Fruit fly (Drosophila melanogaster): ENCODE data around the gene CG15892.

CG15892 gene

dm6 chrX:6340593-6341068, 46.5 kb upstream of the CG15892 start (continued):
- TF ChIP-seq Oli (tag; optimal IDR thresholded peaks at IDR 0.05) (peak; percentile 86), gem (tag; optimal IDR thresholded peaks at IDR 0.05) (peak; percentile 88), crp (GFP tag; optimal IDR thresholded peaks at IDR 0.05) (peak in 1 of 2 experiments; percentile 21), CG15601 (tag; optimal IDR thresholded peaks at IDR 0.05) (peak; percentile 75), Pdp1 (GFP tag; optimal IDR thresholded peaks at IDR 0.05) (peak; percentile 7 to 56), CG5180 (GFP tag; optimal IDR thresholded peaks at IDR 0.05) (peak; percentile 72), p53 (GFP tag; optimal IDR thresholded peaks at IDR 0.05) (no peak), kah (GFP tag; optimal IDR thresholded peaks at IDR 0.05) (peak; percentile 51), Hmr (GFP tag; optimal IDR thresholded peaks at IDR 0.05) (peak; percentile 87), CG6175 (GFP tag; IDR thresholded peaks at IDR 0.05) (no peak), CG10431 (GFP tag; optimal IDR thresholded peaks at IDR 0.05) (peak; percentile 61), HLH3B (GFP tag; IDR thresholded peaks at IDR 0.05) (peak; percentile 40), nerfin-1 (tag; optimal IDR thresholded peaks at IDR 0.05) (peak; percentile 73), CG11695 (GFP tag; IDR thresholded peaks at IDR 0.05) (peak; percentile 80; the same call in 2 of the 3 replicates), sens (GFP tag) (peak; percentile 87), Hr78 (GFP tag; optimal IDR thresholded peaks at IDR 0.05) (peak in 1 of 2 experiments; percentile 42), CG3995 (GFP tag; optimal IDR thresholded peaks at IDR 0.05) (peak; percentile 29), CG34224 (GFP tag; IDR thresholded peaks at IDR 0.05; ENCODE audit: partially characterized antibody) (no peak), Hey (tag; optimal IDR thresholded peaks at IDR 0.05) (no peak), nom (GFP tag; optimal IDR thresholded peaks at IDR 0.05) (peak; percentile 97), CG8924 (tag; optimal IDR thresholded peaks at IDR 0.05) (peak; percentile 84), CG1233 (GFP tag; optimal IDR thresholded peaks at IDR 0.05) (peak; percentile 76), CG8478 (optimal IDR thresholded peaks at IDR 0.05) (no peak), CG12659 (GFP tag; optimal IDR thresholded peaks at IDR 0.05) (peak; percentile 87), Usf (GFP tag; optimal IDR thresholded peaks at IDR 0.05) (peak; percentile 67), CG12219 (GFP tag; optimal IDR thresholded peaks at IDR 0.05) (peak; percentile 53), fru (optimal IDR thresholded peaks at IDR 0.05) (no peak), grau (tag; optimal IDR thresholded peaks at IDR 0.05) (peak; percentile 85), CG4707 (GFP tag; optimal IDR thresholded peaks at IDR 0.05) (peak; percentile 29), CG14667 (GFP tag; IDR thresholded peaks at IDR 0.05) (0 out of 2 replicates have a peak, but pooled peaks have one; percentile 27), odd (GFP tag; optimal IDR thresholded peaks at IDR 0.05) (peak; percentile 87), fd96Cb (tag; optimal IDR thresholded peaks at IDR 0.05) (peak; percentile 67), Hr51 (GFP tag; optimal IDR thresholded peaks at IDR 0.05) (peak in 1 of 2 experiments; percentile 86), Eip74EF (GFP tag; optimal IDR thresholded peaks at IDR 0.05) (peak in 1 of 2 experiments; percentile 83), E2f1 (GFP tag; IDR thresholded peaks at IDR 0.05) (peak; percentile 26; the same call in 1 of the 2 replicates), Sry-δ (GFP tag; optimal IDR thresholded peaks at IDR 0.05) (no peak), sna (GFP tag; IDR thresholded peaks at IDR 0.05; ENCODE audit: partially characterized antibody) (no peak), Awh (GFP tag; IDR thresholded peaks at IDR 0.05) (no peak), HLH54F (GFP tag; optimal IDR thresholded peaks at IDR 0.05) (peak; percentile 31), CG14710 (tag; optimal IDR thresholded peaks at IDR 0.05) (peak; percentile 66), ewg (GFP tag; optimal IDR thresholded peaks at IDR 0.05) (peak; percentile 58), chif (GFP tag; optimal IDR thresholded peaks at IDR 0.05) (peak in 1 of 2 experiments; percentile 3), H2.0 (GFP tag; IDR thresholded peaks at IDR 0.05) (0 out of 2 replicates have a peak, but pooled peaks have one; percentile 23), CG10366 (GFP tag; IDR thresholded peaks at IDR 0.05) (peak; percentile 57), CG32532 (GFP tag; IDR thresholded peaks at IDR 0.05) (peak; percentile 75; the same call in 1 of the 2 replicates), Meics (GFP tag; optimal IDR thresholded peaks at IDR 0.05) (peak; percentile 89), Xrp1 (GFP tag; IDR thresholded peaks at IDR 0.05) (peak; percentile 66), disco-r (GFP tag; optimal IDR thresholded peaks at IDR 0.05) (no peak), Mrtf (GFP tag; IDR thresholded peaks at IDR 0.05) (peak; percentile 46; the same call in 1 of the 3 replicates)
